Fruit fly (Drosophila melanogaster) whole organism, embryonic: ENCODE results near the gene aph-1.

Experiments
- B-H1 ChIP-seq: fragments of 200-800 bp; sonication (Bioruptor generic); IDR thresholded peaks from 3 replicates; pipeline ENCODE4 v1.3.6; 2022; ENCODE audit warnings: missing biosample characterization, missing genetic modification characterization
- Bgb ChIP-seq: fragments of 200-800 bp; sonication (Bioruptor generic); IDR thresholded peaks from 2 replicates; pipeline ENCODE4 v1.3.6; 2022; ENCODE audit warnings: missing biosample characterization, missing genetic modification characterization; ENCODE audit not compliant: partially characterized antibody
- CG10366 ChIP-seq: fragments of 200-800 bp; sonication (Bioruptor generic); IDR thresholded peaks from 2 replicates; pipeline ENCODE4 v1.3.6; 2022; ENCODE audit warnings: missing biosample characterization, missing genetic modification characterization
- CG11247 ChIP-seq: fragments of 200-800 bp; sonication (Bioruptor generic); IDR thresholded peaks from 2 replicates; pipeline ENCODE4 v1.3.6; 2022; ENCODE audit warnings: missing biosample characterization, missing genetic modification characterization
- CG11398 ChIP-seq: fragments of 200-800 bp; sonication (Bioruptor generic); optimal IDR thresholded peaks from 2 replicates; lab custom pipeline; 2016; ENCODE audit warnings: missing biosample characterization, missing genetic modification characterization
- CG11696 ChIP-seq: fragments of 200-800 bp; sonication (Bioruptor generic); IDR thresholded peaks from 2 replicates; pipeline ENCODE4 v1.3.6; 2022; ENCODE audit warnings: missing biosample characterization, missing genetic modification characterization
- CG12071 ChIP-seq: fragments of 200-800 bp; sonication (Bioruptor generic); optimal IDR thresholded peaks from 3 replicates; lab custom pipeline; 2018; ENCODE audit warnings: missing biosample characterization, mild to moderate bottlenecking, missing genetic modification characterization
- CG14667 ChIP-seq: fragments of 200-800 bp; sonication (Bioruptor generic); IDR thresholded peaks from 2 replicates; pipeline ENCODE4 v1.3.6; 2022; ENCODE audit warnings: missing biosample characterization, missing genetic modification characterization
- CG15011 ChIP-seq: fragments of 200-800 bp; sonication (Bioruptor generic); optimal IDR thresholded peaks from 3 replicates; lab custom pipeline; 2018; ENCODE audit warnings: missing biosample characterization, mild to moderate bottlenecking, missing genetic modification characterization
- CG16779 ChIP-seq: fragments of 200-800 bp; sonication (Bioruptor generic); IDR thresholded peaks from 2 replicates; pipeline ENCODE4 v1.3.6; 2022; ENCODE audit warnings: missing biosample characterization, missing genetic modification characterization
- CG16863 ChIP-seq: fragments of 200-800 bp; sonication (Bioruptor generic); optimal IDR thresholded peaks from 3 replicates; lab custom pipeline; 2016; ENCODE audit warnings: missing biosample characterization, missing genetic modification characterization
- CG2120 ChIP-seq: fragments of 200-800 bp; sonication (Bioruptor generic); optimal IDR thresholded peaks from 3 replicates; lab custom pipeline; 2016; ENCODE audit warnings: missing biosample characterization, missing genetic modification characterization
- CG2202 ChIP-seq: fragments of 200-800 bp; sonication (Bioruptor generic); optimal IDR thresholded peaks from 2 replicates; lab custom pipeline; 2018; ENCODE audit warnings: missing biosample characterization, mild to moderate bottlenecking, missing genetic modification characterization
- CG2875 ChIP-seq: fragments of 200-800 bp; sonication (Bioruptor generic); optimal IDR thresholded peaks from 2 replicates; lab custom pipeline; 2017; ENCODE audit warnings: missing biosample characterization, mild to moderate bottlenecking, missing genetic modification characterization, missing genetic modification reagents
- CG3065 ChIP-seq: fragments of 200-800 bp; sonication (Bioruptor generic); optimal IDR thresholded peaks from 2 replicates; lab custom pipeline; 2016; ENCODE audit warnings: missing biosample characterization, missing genetic modification characterization
- CG32772 ChIP-seq: fragments of 200-800 bp; sonication (Bioruptor generic); IDR thresholded peaks from 2 replicates; pipeline ENCODE4 v1.3.6; 2022; ENCODE audit warnings: missing biosample characterization, missing genetic modification characterization
- CG33557 ChIP-seq: fragments of 200-800 bp; sonication (Bioruptor generic); optimal IDR thresholded peaks from 2 replicates; lab custom pipeline; 2019; ENCODE audit warnings: missing biosample characterization, mild to moderate bottlenecking, missing genetic modification characterization, moderate library complexity
- CG3407 ChIP-seq: fragments of 200-800 bp; sonication (Bioruptor generic); optimal IDR thresholded peaks from 2 replicates; lab custom pipeline; 2018; ENCODE audit warnings: missing biosample characterization, mild to moderate bottlenecking, missing genetic modification characterization
- CG34376 ChIP-seq: fragments of 200-800 bp; sonication (Bioruptor generic); optimal IDR thresholded peaks from 2 replicates; lab custom pipeline; 2018; ENCODE audit warnings: missing biosample characterization, mild to moderate bottlenecking, missing genetic modification characterization
- CG4360 ChIP-seq: fragments of 200-800 bp; sonication (Bioruptor generic); IDR thresholded peaks from 2 replicates; pipeline ENCODE4 v1.3.6; 2022; ENCODE audit warnings: missing biosample characterization, missing genetic modification characterization
- CG7357 ChIP-seq: fragments of 200-800 bp; sonication (Bioruptor generic); IDR thresholded peaks from 3 replicates; pipeline ENCODE4 v1.3.6; 2022; ENCODE audit warnings: missing biosample characterization, missing genetic modification characterization
- CG7839 ChIP-seq: fragments of 200-800 bp; sonication (Bioruptor generic); optimal IDR thresholded peaks from 3 replicates; lab custom pipeline; 2018; ENCODE audit warnings: missing biosample characterization, mild to moderate bottlenecking, missing genetic modification characterization, moderate library complexity
- CG8290 ChIP-seq, 3 experiments: fragments of 200-800 bp; sonication (Bioruptor generic); optimal IDR thresholded peaks; 2 replicates each; lab custom pipeline; 2016 to 2019; ENCODE audit warnings: missing biosample characterization in 3 of 3, missing genetic modification characterization in 3 of 3, mild to moderate bottlenecking in 2 of 3, moderate library complexity in 1 of 3
- CG9876 ChIP-seq: fragments of 200-800 bp; sonication (Bioruptor generic); optimal IDR thresholded peaks from 2 replicates; lab custom pipeline; 2016; ENCODE audit warnings: missing biosample characterization, missing genetic modification characterization
- CHES-1-like ChIP-seq: fragments of 200-800 bp; sonication (Bioruptor generic); optimal IDR thresholded peaks from 2 replicates; lab custom pipeline; 2016; ENCODE audit warnings: missing biosample characterization, missing genetic modification characterization
- Dll ChIP-seq: fragments of 200-800 bp; sonication (Bioruptor generic); IDR thresholded peaks from 4 replicates; pipeline ENCODE4 v1.3.6; 2022; ENCODE audit warnings: missing biosample characterization, missing genetic modification characterization; ENCODE audit not compliant: partially characterized antibody
- HHEX ChIP-seq: fragments of 200-800 bp; sonication (Bioruptor generic); optimal IDR thresholded peaks from 3 replicates; lab custom pipeline; 2017; ENCODE audit warnings: missing biosample characterization, mild to moderate bottlenecking, missing genetic modification characterization, missing genetic modification reagents
- HmgZ ChIP-seq: fragments of 200-800 bp; sonication (Bioruptor generic); optimal IDR thresholded peaks from 2 replicates; lab custom pipeline; 2018; ENCODE audit warnings: missing biosample characterization, mild to moderate bottlenecking, missing genetic modification characterization
- Hmr ChIP-seq: fragments of 200-800 bp; sonication (Bioruptor generic); optimal IDR thresholded peaks from 3 replicates; lab custom pipeline; 2017; ENCODE audit warnings: mild to moderate bottlenecking, missing biosample characterization, missing genetic modification reagents, missing genetic modification characterization
- Hr39 ChIP-seq: fragments of >200 bp; optimal IDR thresholded peaks from 2 replicates; lab custom pipeline; 2017
- Lim3 ChIP-seq: fragments of 200-800 bp; sonication (Bioruptor generic); IDR thresholded peaks from 2 replicates; pipeline ENCODE4 v1.3.6; 2022; ENCODE audit warnings: missing biosample characterization, missing genetic modification characterization
- Stat92E ChIP-seq, 3 experiments: fragments of >200 bp in 2 of 3; fragments of 200-800 bp in 1 of 3; sonication (Bioruptor generic) in 1 of 3; optimal IDR thresholded peaks; 2 replicates each; lab custom pipeline; 2017 to 2019; ENCODE audit warnings: missing biosample characterization in 3 of 3, missing genetic modification characterization in 3 of 3, mild to moderate bottlenecking in 1 of 3, moderate library complexity in 1 of 3
- abd-A ChIP-seq: fragments of 200-800 bp; sonication (Bioruptor generic); optimal IDR thresholded peaks from 3 replicates; lab custom pipeline; 2019; ENCODE audit warnings: missing biosample characterization, mild to moderate bottlenecking, missing genetic modification characterization, moderate library complexity
- cwo ChIP-seq: fragments of 200-800 bp; sonication (Bioruptor generic); optimal IDR thresholded peaks from 3 replicates; lab custom pipeline; 2017; ENCODE audit warnings: missing biosample characterization, missing genetic modification characterization, mild to moderate bottlenecking, moderate library complexity, missing genetic modification reagents
- disco-r ChIP-seq: fragments of 200-800 bp; sonication (Bioruptor generic); optimal IDR thresholded peaks from 2 replicates; lab custom pipeline; 2016; ENCODE audit warnings: missing biosample characterization, missing genetic modification characterization
- gfzf ChIP-seq: fragments of 200-800 bp; sonication (Bioruptor generic); optimal IDR thresholded peaks from 2 replicates; lab custom pipeline; 2016; ENCODE audit warnings: missing biosample characterization, mild to moderate bottlenecking, missing genetic modification characterization, moderate library complexity
- inv ChIP-seq: fragments of 200-800 bp; sonication (Bioruptor generic); IDR thresholded peaks from 2 replicates; pipeline ENCODE4 v1.3.6; 2022; ENCODE audit warnings: missing biosample characterization, missing genetic modification characterization; ENCODE audit not compliant: partially characterized antibody
- jigr1 ChIP-seq: fragments of 200-800 bp; sonication (Bioruptor generic); IDR thresholded peaks from 3 replicates; pipeline ENCODE4 v1.3.6; 2022; ENCODE audit warnings: missing biosample characterization, missing genetic modification characterization
- kni ChIP-seq: fragments of 200-800 bp; sonication (Bioruptor generic); optimal IDR thresholded peaks from 3 replicates; lab custom pipeline; 2017; ENCODE audit warnings: mild to moderate bottlenecking, missing biosample characterization, missing genetic modification reagents, missing genetic modification characterization
- lbe ChIP-seq: fragments of 200-800 bp; sonication (Bioruptor generic); optimal IDR thresholded peaks from 2 replicates; lab custom pipeline; 2016; ENCODE audit warnings: missing biosample characterization, mild to moderate bottlenecking, missing genetic modification characterization
- nau ChIP-seq: fragments of 200-800 bp; sonication (Bioruptor generic); optimal IDR thresholded peaks from 3 replicates; lab custom pipeline; 2017; ENCODE audit warnings: missing biosample characterization, mild to moderate bottlenecking, missing genetic modification characterization, missing genetic modification reagents
- nerfin-1 ChIP-seq: fragments of 200-800 bp; sonication (Bioruptor generic); optimal IDR thresholded peaks from 3 replicates; lab custom pipeline; 2019; ENCODE audit warnings: missing biosample characterization, mild to moderate bottlenecking, missing genetic modification characterization, moderate library complexity
- nerfin-2 ChIP-seq: fragments of 200-800 bp; sonication (Bioruptor generic); IDR thresholded peaks from 2 replicates; pipeline ENCODE4 v1.3.6; 2022; ENCODE audit warnings: missing biosample characterization, missing genetic modification characterization; ENCODE audit not compliant: partially characterized antibody
- nmo ChIP-seq: fragments of 200-800 bp; sonication (Bioruptor generic); optimal IDR thresholded peaks from 2 replicates; lab custom pipeline; 2018; ENCODE audit warnings: missing biosample characterization, mild to moderate bottlenecking, missing genetic modification characterization, moderate library complexity
- sima ChIP-seq: fragments of 200-800 bp; sonication (Bioruptor generic); optimal IDR thresholded peaks from 2 replicates; lab custom pipeline; 2016; ENCODE audit warnings: missing biosample characterization, missing genetic modification characterization
- stwl ChIP-seq: fragments of 200-800 bp; sonication (Bioruptor generic); optimal IDR thresholded peaks from 3 replicates; lab custom pipeline; 2018; ENCODE audit warnings: missing biosample characterization, mild to moderate bottlenecking, missing genetic modification characterization, moderate library complexity
- sug ChIP-seq: fragments of 200-800 bp; optimal IDR thresholded peaks from 2 replicates; lab custom pipeline; 2019; ENCODE audit warnings: missing biosample characterization, mild to moderate bottlenecking, missing genetic modification characterization, moderate library complexity
- twi ChIP-seq: fragments of 200-800 bp; optimal IDR thresholded peaks from 2 replicates; lab custom pipeline; 2019; ENCODE audit warnings: missing biosample characterization, mild to moderate bottlenecking, missing genetic modification characterization, moderate library complexity
- z ChIP-seq: fragments of 200-800 bp; sonication (Bioruptor generic); IDR thresholded peaks from 3 replicates; pipeline ENCODE4 v1.3.6; 2022; ENCODE audit warnings: missing biosample characterization, missing genetic modification characterization
- zfh2 ChIP-seq: fragments of 200-800 bp; sonication (Bioruptor generic); optimal IDR thresholded peaks from 2 replicates; lab custom pipeline; 2016; ENCODE audit warnings: missing biosample characterization, missing genetic modification characterization

The aph-1 gene

dm6 chr2L:2751904-2752459 lies 14.1 kb upstream of the aph-1 start, which contains the start of gene Bacc (continued):
- TF ChIP-seq Dll (GFP tag; lab: Robert Waterston, UW) (no peak), CG3407 (GFP tag; lab: Kevin White, UChicago) (peak; percentile 70), CG7357 (GFP tag; lab: Robert Waterston, UW) (peak; percentile 70), Hr39 (no peak), CG8290 (GFP tag; optimal IDR thresholded peaks at IDR 0.05; lab: Kevin White, UChicago) (peak; percentile 28), CG8290 (tag; optimal IDR thresholded peaks at IDR 0.05; lab: Kevin White, UChicago) (peak in 1 of 2 experiments; percentile 82), CG12071 (peak; percentile 66), CG16863 (GFP tag; lab: Kevin White, UChicago) (peak; percentile 83), CG2875 (GFP tag; lab: Kevin White, UChicago) (peak; percentile 79), cwo (GFP tag; lab: Kevin White, UChicago) (peak; percentile 80), CG33557 (GFP tag; lab: Kevin White, UChicago) (peak; percentile 38), sug (tag; lab: Kevin White, UChicago) (peak; percentile 78), nau (GFP tag; lab: Kevin White, UChicago) (peak; percentile 87), inv (no peak), twi (tag; lab: Kevin White, UChicago) (peak; percentile 38), disco-r (peak; percentile 71), lbe (GFP tag; lab: Kevin White, UChicago) (peak; percentile 89), sima (GFP tag; lab: Kevin White, UChicago) (peak; percentile 62), CG9876 (GFP tag; lab: Kevin White, UChicago) (peak; percentile 79), CG7839 (tag; lab: Kevin White, UChicago) (peak; percentile 86), CG2120 (peak; percentile 94), CG11696 (GFP tag; lab: Robert Waterston, UW) (no peak), CG14667 (no peak), stwl (no peak), gfzf (GFP tag; lab: Kevin White, UChicago) (no peak), zfh2 (peak; percentile 90), B-H1 (no peak), z (GFP tag; lab: Robert Waterston, UW) (no peak), CG3065 (GFP tag; lab: Kevin White, UChicago) (no peak), CG16779 (GFP tag; lab: Robert Waterston, UW) (no peak), CHES-1-like (GFP tag; lab: Kevin White, UChicago) (peak; percentile 92), CG32772 (GFP tag; lab: Robert Waterston, UW) (no peak), kni (GFP tag; lab: Kevin White, UChicago) (peak; percentile 50), Stat92E (GFP tag; optimal IDR thresholded peaks at IDR 0.05; lab: Kevin White, UChicago) (no peak), CG2202 (tag; lab: Kevin White, UChicago) (peak; percentile 41), CG10366 (no peak), CG11247 (GFP tag; lab: Robert Waterston, UW) (no peak), abd-A (tag; lab: Kevin White, UChicago) (no peak), CG15011 (GFP tag; lab: Kevin White, UChicago) (peak; percentile 84), CG34376 (GFP tag; lab: Kevin White, UChicago) (peak; percentile 20), nmo (peak; percentile 85), Hmr (GFP tag; lab: Kevin White, UChicago) (peak; percentile 94), Lim3 (GFP tag; lab: Robert Waterston, UW) (no peak), Bgb (GFP tag; lab: Robert Waterston, UW) (no peak), HmgZ (tag; lab: Kevin White, UChicago) (peak; percentile 62), jigr1 (GFP tag; lab: Robert Waterston, UW) (no peak), HHEX (GFP tag; lab: Kevin White, UChicago) (peak; percentile 92), nerfin-2 (GFP tag; lab: Robert Waterston, UW) (no peak), CG11398 (peak; percentile 88), CG4360 (GFP tag; lab: Robert Waterston, UW) (no peak), nerfin-1 (tag; lab: Kevin White, UChicago) (peak; percentile 67)
